Worm (Caenorhabditis elegans) whole organism, young adult: ENCODE data around the gene srz-67.

Source experiments
- B0261.1 ChIP-seq: sonication (generic microtip); optimal IDR thresholded peaks from 2 replicates; lab custom pipeline; 2016; ENCODE audit warnings: mild to moderate bottlenecking, missing genetic modification characterization, moderate library complexity, missing compliant biosample characterization
- K12H6.12 ChIP-seq: fragments of 200-800 bp; sonication (Bioruptor generic); optimal IDR thresholded peaks from 2 replicates; lab custom pipeline; 2018; ENCODE audit warnings: mild to moderate bottlenecking, missing genetic modification characterization, missing compliant biosample characterization
- ama-1 ChIP-seq, 3 experiments: fragments of 150-350 bp in 1 of 3; sonication (generic microtip) in 2 of 3; optimal IDR thresholded peaks; 2 replicates each; lab custom pipeline; 2014 to 2018; ENCODE audit warnings: missing biosample characterization in 2 of 3, missing genetic modification characterization in 2 of 3, missing genetic modification reagents in 2 of 3
- fkh-3 ChIP-seq: sonication (generic microtip); optimal IDR thresholded peaks from 2 replicates; lab custom pipeline; 2016; ENCODE audit warnings: mild to moderate bottlenecking, missing genetic modification characterization, missing compliant biosample characterization
- hlh-12 ChIP-seq: sonication (generic microtip); optimal IDR thresholded peaks from 2 replicates; lab custom pipeline; 2016; ENCODE audit warnings: missing genetic modification characterization, missing compliant biosample characterization
- madf-3 ChIP-seq: fragments of 200-800 bp; sonication (Bioruptor generic); IDR thresholded peaks from 2 replicates; pipeline ENCODE4 v1.3.6; 2022; ENCODE audit warnings: missing genetic modification reagents, missing genetic modification characterization, missing compliant biosample characterization
- nfya-2 ChIP-seq: fragments of 200-800 bp; sonication (Bioruptor generic); IDR thresholded peaks from 2 replicates; pipeline ENCODE4 v1.3.6; 2022; ENCODE audit warnings: missing genetic modification reagents, missing genetic modification characterization, missing compliant biosample characterization
- tbx-9 ChIP-seq: sonication (generic microtip); optimal IDR thresholded peaks from 2 replicates; lab custom pipeline; 2016; ENCODE audit warnings: borderline replicate concordance, missing genetic modification characterization, inconsistent platforms, missing compliant biosample characterization
- unc-130 ChIP-seq: sonication (generic microtip); optimal IDR thresholded peaks from 2 replicates; lab custom pipeline; 2016; ENCODE audit warnings: missing genetic modification reagents, missing genetic modification characterization, missing compliant biosample characterization
- ztf-26 ChIP-seq: sonication (generic microtip); optimal IDR thresholded peaks from 2 replicates; lab custom pipeline; 2017; ENCODE audit warnings: missing genetic modification characterization, missing compliant biosample characterization
- ztf-28 ChIP-seq: fragments of 200-800 bp; sonication (Bioruptor generic); IDR thresholded peaks from 2 replicates; pipeline ENCODE4 v1.3.6; 2022; ENCODE audit warnings: missing genetic modification reagents, missing genetic modification characterization, missing compliant biosample characterization

ce11 chrII:3259254-3259653 is 22.3 kb upstream of the srz-67 start, which contains the start of gene gcy-19:
- TF ChIP-seq tbx-9 (tag; lab: Kevin White, UChicago) (no peak), hlh-12 (tag; lab: Kevin White, UChicago) (no peak), ztf-28 (no peak), unc-130 (no peak), B0261.1 (tag; lab: Kevin White, UChicago) (no peak), ama-1 (optimal IDR thresholded peaks at IDR 0.05; lab: Kevin White, UChicago) (no peak), ama-1 (GFP tag; optimal IDR thresholded peaks at IDR 0.05; lab: Kevin White, UChicago) (no peak), madf-3 (no peak), fkh-3 (tag; lab: Kevin White, UChicago) (no peak), K12H6.12 (tag; lab: Kevin White, UChicago) (no peak), ztf-26 (no peak), nfya-2 (GFP tag; lab: Robert Waterston, UW) (no peak)
